Worm (Caenorhabditis elegans) whole organism, late embryonic: ENCODE measurements around the gene Y48A6B.7.

Experiments
- C08G9.2 ChIP-seq: sonication (generic microtip); optimal IDR thresholded peaks from 2 replicates; lab custom pipeline; 2016; ENCODE audit warnings: mild to moderate bottlenecking, missing genetic modification characterization, moderate library complexity, missing compliant biosample characterization
- ama-1 ChIP-seq: fragments of 150-350 bp; optimal IDR thresholded peaks from 2 replicates; lab custom pipeline; 2014
- ceh-31 ChIP-seq: sonication (generic microtip); optimal IDR thresholded peaks from 2 replicates; lab custom pipeline; 2016; ENCODE audit warnings: missing genetic modification characterization, missing compliant biosample characterization
- che-1 ChIP-seq: sonication (generic microtip); optimal IDR thresholded peaks from 2 replicates; lab custom pipeline; 2016; ENCODE audit warnings: mild to moderate bottlenecking, missing genetic modification characterization, missing compliant biosample characterization
- dmd-4 ChIP-seq: sonication (generic microtip); optimal IDR thresholded peaks from 2 replicates; lab custom pipeline; 2016; ENCODE audit warnings: borderline replicate concordance, missing genetic modification characterization, missing compliant biosample characterization
- hlh-15 ChIP-seq: sonication (generic microtip); optimal IDR thresholded peaks from 2 replicates; lab custom pipeline; 2016; ENCODE audit warnings: missing genetic modification characterization, missing compliant biosample characterization
- hlh-8 ChIP-seq: sonication (generic microtip); optimal IDR thresholded peaks from 2 replicates; lab custom pipeline; 2016; ENCODE audit warnings: missing genotype, missing genetic modification characterization, missing compliant biosample characterization
- lin-11 ChIP-seq: fragments of 200-800 bp; sonication (Bioruptor generic); optimal IDR thresholded peaks from 2 replicates; lab custom pipeline; 2018; ENCODE audit warnings: mild to moderate bottlenecking, missing genetic modification characterization, missing compliant biosample characterization
- unc-55 ChIP-seq: sonication (generic microtip); optimal IDR thresholded peaks from 2 replicates; lab custom pipeline; 2017; ENCODE audit warnings: missing biosample characterization, missing genetic modification reagents, missing genetic modification characterization

ce11 chrIII:11012264-11012663, 14.1 kb downstream of the Y48A6B.7 start, which contains the start of gene kvs-4:
- TF ChIP-seq C08G9.2 (tag; lab: Kevin White, UChicago) (no peak), unc-55 (GFP tag; lab: Kevin White, UChicago) (no peak), ceh-31 (tag; lab: Kevin White, UChicago) (no peak), ama-1 (lab: Kevin White, UChicago) (no peak), hlh-15 (tag; lab: Kevin White, UChicago) (no peak), dmd-4 (no peak), lin-11 (tag; lab: Kevin White, UChicago) (no peak), che-1 (tag; lab: Kevin White, UChicago) (no peak), hlh-8 (tag; lab: Kevin White, UChicago) (no peak)
